Fruit fly (Drosophila melanogaster): ENCODE data around the gene CG31676.

Gene CG31676

DNA sequence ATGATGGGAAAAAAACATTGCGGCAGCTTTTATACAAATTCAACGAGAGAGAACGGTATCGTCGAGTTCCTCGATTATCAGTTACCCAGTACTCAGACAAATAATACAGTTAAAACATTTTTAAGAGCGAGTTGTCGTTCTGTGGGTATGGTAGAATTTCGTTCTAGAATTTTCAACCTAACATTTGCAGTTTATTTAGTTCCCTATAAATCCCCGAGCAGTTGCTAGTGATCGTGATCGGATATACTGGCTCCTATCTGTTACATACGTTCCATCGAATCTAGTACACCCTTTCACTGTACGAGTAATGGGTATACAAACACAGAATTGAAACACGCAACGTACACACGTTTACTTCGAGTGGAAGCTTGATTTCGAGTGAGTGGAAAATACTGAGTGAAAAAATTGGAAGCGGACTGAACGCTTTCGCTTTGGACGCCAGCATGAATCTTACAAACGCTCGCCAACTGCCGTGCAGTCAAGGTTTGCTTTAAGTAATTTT is 24.3 kb downstream of the CG31676 start, which contains the start of gene CG9338 (continued):
- TF ChIP-seq Hey (tag; optimal IDR thresholded peaks at IDR 0.05) (peak; percentile 34), pfk (GFP tag; optimal IDR thresholded peaks at IDR 0.05) (no peak), CG14965 (GFP tag; optimal IDR thresholded peaks at IDR 0.05; ENCODE audit: borderline replicate concordance) (peak; percentile 46), CG4328 (GFP tag; optimal IDR thresholded peaks at IDR 0.05) (peak; percentile 93), cwo (GFP tag; optimal IDR thresholded peaks at IDR 0.05) (peak; percentile 94), stc (GFP tag; IDR thresholded peaks at IDR 0.05) (peak; percentile 95), kay (GFP tag; optimal IDR thresholded peaks at IDR 0.05) (peak; percentile 90), Myb (GFP tag; optimal IDR thresholded peaks at IDR 0.05) (peak; percentile 68), CG11696 (GFP tag; IDR thresholded peaks at IDR 0.05) (peak; percentile 82), CG3407 (GFP tag; optimal IDR thresholded peaks at IDR 0.05) (peak; percentile 59), NC2β (GFP tag; optimal IDR thresholded peaks at IDR 0.05) (peak; percentile 51), Sry-δ (GFP tag; optimal IDR thresholded peaks at IDR 0.05) (peak; percentile 17), vvl (GFP tag; IDR thresholded peaks at IDR 0.05) (peak; percentile 89)

- TF ChIP-seq CG7963 (GFP tag; IDR thresholded peaks at IDR 0.05; ENCODE audit: partially characterized antibody) (0 out of 3 replicates have a peak, but pooled peaks have one; percentile 20), z (GFP tag; IDR thresholded peaks at IDR 0.05) (0 out of 3 replicates have a peak, but pooled peaks have one; percentile 42), da (GFP tag; optimal IDR thresholded peaks at IDR 0.05) (no peak), CG13894 (tag; optimal IDR thresholded peaks at IDR 0.05) (peak; percentile 38), CG31224 (GFP tag; IDR thresholded peaks at IDR 0.05) (0 out of 2 replicates have a peak, but pooled peaks have one; percentile 6), CG34224 (GFP tag; IDR thresholded peaks at IDR 0.05; ENCODE audit: partially characterized antibody) (0 out of 3 replicates have a peak, but pooled peaks have one; percentile 11), Med (GFP tag) (peak; percentile 39), CG2678 (tag; optimal IDR thresholded peaks at IDR 0.05) (no peak), CG3163 (GFP tag; optimal IDR thresholded peaks at IDR 0.05) (no peak), CG8388 (GFP tag; optimal IDR thresholded peaks at IDR 0.05) (no peak), CG13123 (GFP tag; optimal IDR thresholded peaks at IDR 0.05) (no peak), sd (tag; optimal IDR thresholded peaks at IDR 0.05) (peak; percentile 57), CG12769 (tag; optimal IDR thresholded peaks at IDR 0.05) (peak; percentile 88), CG10147 (GFP tag; optimal IDR thresholded peaks at IDR 0.05) (peak; percentile 16), abd-A (tag; optimal IDR thresholded peaks at IDR 0.05) (peak; percentile 72), Ets65A (GFP tag) (peak; percentile 73), Trl (optimal IDR thresholded peaks at IDR 0.05) (peak; percentile 8 to 41), Trl (GFP tag; optimal IDR thresholded peaks at IDR 0.05) (no peak)
These were observed 26.8 kb downstream of the CG31676 start, which contains the start of gene CG31675 for dm6 chr2L:20867381-20867780. CG31675 (plus strand) TSS chr2L:20867755.

DNA sequence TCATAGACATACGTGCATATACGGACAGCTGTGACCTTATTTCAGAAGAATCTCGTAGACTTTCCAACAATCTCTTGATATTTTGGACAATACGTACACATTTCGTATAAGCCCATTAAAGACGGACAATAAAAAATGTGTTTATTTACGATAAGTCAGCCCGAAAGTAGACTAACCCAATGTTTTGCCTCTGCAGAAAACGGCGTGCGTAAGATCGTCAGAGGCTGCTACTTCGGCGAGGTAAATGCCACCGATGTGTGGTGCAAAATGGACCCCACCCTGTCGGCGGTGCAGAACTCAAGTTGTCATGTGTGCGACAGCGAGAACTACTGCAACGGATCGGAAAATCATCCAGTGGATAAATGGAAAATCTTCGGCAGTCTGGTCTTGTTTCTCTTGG is 28.4 kb downstream of the CG31676 start:
- no peak for TF ChIP-seq zf30C (GFP tag; optimal IDR thresholded peaks at IDR 0.05)
- TF ChIP-seq Pdp1 (GFP tag; optimal IDR thresholded peaks at IDR 0.05), result no peak
- TF ChIP-seq seq (GFP tag; IDR thresholded peaks at IDR 0.05), result no peak
- peak; percentile 26 for TF ChIP-seq CTCF (GFP tag; optimal IDR thresholded peaks at IDR 0.05)
- no peak for TF ChIP-seq CG8281 (tag; optimal IDR thresholded peaks at IDR 0.05)
- TF ChIP-seq CrebB (tag; optimal IDR thresholded peaks at IDR 0.05), result no peak
- TF ChIP-seq CG9437 (GFP tag; optimal IDR thresholded peaks at IDR 0.05), result peak; percentile 2
- no peak for TF ChIP-seq Asciz (GFP tag; optimal IDR thresholded peaks at IDR 0.05)
- TF ChIP-seq CG13296 (GFP tag; optimal IDR thresholded peaks at IDR 0.05), result no peak
- no peak for TF ChIP-seq Adf1 (GFP tag; IDR thresholded peaks at IDR 0.05)
- no peak for TF ChIP-seq CG10147 (GFP tag; optimal IDR thresholded peaks at IDR 0.05)
- no peak for TF ChIP-seq dan (GFP tag; IDR thresholded peaks at IDR 0.05)
- no peak for TF ChIP-seq CG7357 (GFP tag; IDR thresholded peaks at IDR 0.05)
- TF ChIP-seq CG3726 (GFP tag; IDR thresholded peaks at IDR 0.05), result no peak
- TF ChIP-seq pb (GFP tag; optimal IDR thresholded peaks at IDR 0.05), result no peak
- TF ChIP-seq Gsc (GFP tag; IDR thresholded peaks at IDR 0.05), result no peak
- TF ChIP-seq Med (GFP tag), result peak; percentile 31
- TF ChIP-seq ranshi (GFP tag; IDR thresholded peaks at IDR 0.05), result no peak
- TF ChIP-seq Atf6 (GFP tag; IDR thresholded peaks at IDR 0.05), result no peak
- TF ChIP-seq pum (GFP tag; optimal IDR thresholded peaks at IDR 0.05), result no peak
- TF ChIP-seq CG18262 (tag; optimal IDR thresholded peaks at IDR 0.05), result no peak
- TF ChIP-seq CG2199 (GFP tag; IDR thresholded peaks at IDR 0.05), result peak; percentile 93

All from whole organism, embryonic.